Worm (Caenorhabditis elegans) whole organism, L3 larva: ENCODE results near the gene snu-23.

Experiments used
- jun-1 ChIP-seq: fragments of 150-350 bp; optimal IDR thresholded peaks from 2 replicates; lab custom pipeline; 2014; ENCODE audit warnings: missing biosample characterization, missing genetic modification reagents, missing genetic modification characterization
- pha-4 ChIP-seq: fragments of 150-350 bp; optimal IDR thresholded peaks from 2 replicates; lab custom pipeline; 2014; ENCODE audit warnings: missing biosample characterization, missing genetic modification reagents, missing genetic modification characterization
- unc-39 ChIP-seq: sonication (generic microtip); optimal IDR thresholded peaks from 4 replicates; lab custom pipeline; 2017; ENCODE audit warnings: missing biosample characterization, missing genetic modification characterization

DNA sequence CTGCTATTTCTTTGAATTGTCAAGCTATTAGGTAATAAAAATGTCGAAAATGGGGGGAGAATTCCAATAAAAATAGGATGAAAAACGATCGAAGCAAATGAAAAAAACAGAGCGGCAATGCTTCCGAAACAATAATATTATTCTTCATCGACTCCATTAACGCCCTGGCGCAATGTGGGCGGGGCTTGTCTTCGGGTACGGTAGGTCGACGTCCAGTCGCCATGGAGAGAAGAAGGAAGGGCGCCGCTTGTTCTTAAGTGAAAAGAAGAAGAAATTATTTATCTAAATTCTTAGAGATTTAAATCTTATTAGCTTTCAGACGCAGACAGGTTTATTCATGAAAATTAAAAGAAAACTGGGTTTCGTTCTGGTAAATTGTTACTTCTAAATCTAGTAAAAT is 22.3 kb upstream of the snu-23 start:
- TF ChIP-seq pha-4 (tag; lab: Kevin White, UChicago): no peak
- no peak for TF ChIP-seq jun-1
- no peak for TF ChIP-seq unc-39
